Worm (Caenorhabditis elegans) whole organism, L1 larva: ENCODE measurements around the gene rpl-11.1.
"Not testable (repeated sequence)": the region's sequence is repeated elsewhere in the genome, so short reads cannot be mapped to it uniquely, and the experiment has no call there.

Experiments
- C04F5.9 ChIP-seq: sonication (generic microtip); optimal IDR thresholded peaks from 2 replicates; lab custom pipeline; 2016; ENCODE audit warnings: missing genetic modification characterization, missing compliant biosample characterization
- C16A3.4 ChIP-seq: fragments of 150-350 bp; optimal IDR thresholded peaks from 2 replicates; lab custom pipeline; 2014; ENCODE audit warnings: missing biosample characterization, missing genetic modification characterization
- C34B4.2 ChIP-seq: sonication (generic microtip); optimal IDR thresholded peaks from 2 replicates; lab custom pipeline; 2017; ENCODE audit warnings: mild to moderate bottlenecking, missing genetic modification characterization, missing compliant biosample characterization
- Y116A8C.19 ChIP-seq: sonication (generic microtip); optimal IDR thresholded peaks from 2 replicates; lab custom pipeline; 2016; ENCODE audit warnings: missing compliant biosample characterization, missing genetic modification characterization, borderline replicate concordance
- alr-1 ChIP-seq: fragments of 200-800 bp; sonication (Bioruptor generic); optimal IDR thresholded peaks from 2 replicates; lab custom pipeline; 2018; ENCODE audit warnings: borderline replicate concordance, mild to moderate bottlenecking, missing genetic modification characterization, missing compliant biosample characterization
- ama-1 ChIP-seq: fragments of 150-350 bp; optimal IDR thresholded peaks from 2 replicates; lab custom pipeline; 2014
- ceh-63 ChIP-seq: fragments of 200-800 bp; sonication (Bioruptor generic); optimal IDR thresholded peaks from 2 replicates; lab custom pipeline; 2018; ENCODE audit warnings: mild to moderate bottlenecking, missing genetic modification characterization, missing compliant biosample characterization
- dsc-1 ChIP-seq: sonication (generic microtip); optimal IDR thresholded peaks from 2 replicates; lab custom pipeline; 2016; ENCODE audit warnings: mild to moderate bottlenecking, missing genetic modification characterization, missing compliant biosample characterization
- efl-1 ChIP-seq, 4 experiments: fragments of 150-350 bp; optimal IDR thresholded peaks in 3 of 4; peaks in 1 of 4; 1 replicate in 1 of 4; 2 replicates in 3 of 4; lab custom pipeline; 2014; ENCODE audit warnings: missing biosample characterization in 2 of 4, missing genetic modification characterization in 2 of 4, missing genetic modification reagents in 2 of 4
- egl-13 ChIP-seq: sonication (generic microtip); optimal IDR thresholded peaks from 2 replicates; lab custom pipeline; 2016; ENCODE audit warnings: missing genotype, missing genetic modification reagents, missing genetic modification characterization, missing compliant biosample characterization
- elt-2 ChIP-seq: sonication (generic microtip); optimal IDR thresholded peaks from 2 replicates; lab custom pipeline; 2016; ENCODE audit warnings: missing genetic modification characterization, mild to moderate bottlenecking, inconsistent platforms, missing compliant biosample characterization, missing genetic modification reagents
- elt-3 ChIP-seq, 6 experiments: fragments of 150-350 bp in 1 of 6; sonication (generic microtip); optimal IDR thresholded peaks; 2 replicates each; lab custom pipeline; 2017 to 2018; ENCODE audit warnings: missing biosample characterization in 6 of 6, missing genetic modification characterization in 6 of 6, inconsistent platforms in 1 of 6
- fos-1 ChIP-seq: fragments of 150-350 bp; optimal IDR thresholded peaks from 2 replicates; lab custom pipeline; 2014; ENCODE audit warnings: missing biosample characterization, missing genetic modification characterization
- isw-1 ChIP-seq: fragments of 200-800 bp; sonication (Bioruptor generic); IDR thresholded peaks from 2 replicates; pipeline ENCODE4 v1.3.6; 2022; ENCODE audit warnings: missing genetic modification characterization, missing compliant biosample characterization
- jun-1 ChIP-seq: fragments of 150-350 bp; optimal IDR thresholded peaks from 2 replicates; lab custom pipeline; 2014; ENCODE audit warnings: missing biosample characterization, missing genetic modification reagents, missing genetic modification characterization
- lin-15B ChIP-seq: fragments of 150-350 bp; sonication (generic microtip); optimal IDR thresholded peaks from 3 replicates; lab custom pipeline; 2014; ENCODE audit warnings: missing biosample characterization, missing genetic modification characterization
- lin-35 ChIP-seq, 2 experiments: fragments of 150-350 bp; optimal IDR thresholded peaks; 2 replicates each; lab custom pipeline; 2014; ENCODE audit warnings: missing biosample characterization in 2 of 2, missing genetic modification characterization in 2 of 2, missing genetic modification reagents in 2 of 2
- lin-39 ChIP-seq: fragments of 150-350 bp; optimal IDR thresholded peaks from 2 replicates; lab custom pipeline; 2014; ENCODE audit warnings: missing biosample characterization, missing genetic modification reagents, missing genetic modification characterization
- lir-3 ChIP-seq: sonication (generic microtip); optimal IDR thresholded peaks from 2 replicates; lab custom pipeline; 2016; ENCODE audit warnings: mild to moderate bottlenecking, missing genetic modification characterization, moderate library complexity, missing compliant biosample characterization; ENCODE audit not compliant: poor library complexity
- lsy-2 ChIP-seq, 2 experiments: fragments of 150-350 bp; optimal IDR thresholded peaks; 2 replicates each; lab custom pipeline; 2014; ENCODE audit warnings: missing biosample characterization in 2 of 2, missing genetic modification characterization in 2 of 2
- mef-2 ChIP-seq: fragments of 150-350 bp; optimal IDR thresholded peaks from 2 replicates; lab custom pipeline; 2014; ENCODE audit warnings: missing biosample characterization, missing genetic modification characterization
- mep-1 ChIP-seq: fragments of 150-350 bp; optimal IDR thresholded peaks from 2 replicates; lab custom pipeline; 2014; ENCODE audit warnings: missing biosample characterization, missing genetic modification characterization
- nhr-12 ChIP-seq: sonication (generic microtip); optimal IDR thresholded peaks from 2 replicates; lab custom pipeline; 2017; ENCODE audit warnings: missing biosample characterization, missing genetic modification characterization
- nhr-19 ChIP-seq: fragments of 200-800 bp; sonication (Bioruptor generic); conservative IDR thresholded peaks from 2 replicates; pipeline ENCODE4 v1.3.6; 2022; ENCODE audit warnings: missing genetic modification characterization, missing compliant biosample characterization
- nhr-237 ChIP-seq: fragments of 150-350 bp; optimal IDR thresholded peaks from 2 replicates; lab custom pipeline; 2014; ENCODE audit warnings: missing biosample characterization, missing genetic modification characterization
- nhr-84 ChIP-seq: sonication (generic microtip); optimal IDR thresholded peaks from 2 replicates; lab custom pipeline; 2017; ENCODE audit warnings: missing biosample characterization, missing genetic modification characterization
- nhr-85 ChIP-seq: sonication (generic microtip); peaks from one replicate; lab custom pipeline; 2016; ENCODE audit warnings: missing genetic modification characterization, inconsistent platforms, missing compliant biosample characterization
- pqm-1 ChIP-seq: sonication (generic microtip); optimal IDR thresholded peaks from 3 replicates; lab custom pipeline; 2017; ENCODE audit warnings: missing biosample characterization, missing genetic modification characterization
- snpc-4 ChIP-seq: fragments of 150-350 bp; optimal IDR thresholded peaks from 2 replicates; lab custom pipeline; 2014; ENCODE audit warnings: missing biosample characterization, missing genetic modification characterization
- sup-37 ChIP-seq: fragments of 200-800 bp; sonication (Bioruptor generic); optimal IDR thresholded peaks from 2 replicates; lab custom pipeline; 2018; ENCODE audit warnings: mild to moderate bottlenecking, missing genetic modification characterization, missing compliant biosample characterization
- unc-130 ChIP-seq: fragments of 150-350 bp; optimal IDR thresholded peaks from 2 replicates; lab custom pipeline; 2017; ENCODE audit warnings: missing biosample characterization, missing genetic modification characterization, inconsistent platforms
- unc-30 ChIP-seq: sonication (generic microtip); optimal IDR thresholded peaks from 2 replicates; lab custom pipeline; 2017; ENCODE audit warnings: missing biosample characterization, missing genetic modification characterization
- unc-62 ChIP-seq: fragments of 150-350 bp; optimal IDR thresholded peaks from 2 replicates; lab custom pipeline; 2014; ENCODE audit warnings: missing biosample characterization, missing genetic modification reagents, missing genetic modification characterization
- unc-98 ChIP-seq: fragments of 200-800 bp; sonication (Bioruptor generic); IDR thresholded peaks from 2 replicates; pipeline ENCODE4 v1.3.6; 2022; ENCODE audit warnings: missing genetic modification characterization, missing compliant biosample characterization
- xbp-1 ChIP-seq: sonication (generic microtip); optimal IDR thresholded peaks from 2 replicates; lab custom pipeline; 2016; ENCODE audit warnings: missing genetic modification characterization, missing compliant biosample characterization
- zip-4 ChIP-seq: fragments of 200-800 bp; sonication (Bioruptor generic); optimal IDR thresholded peaks from 2 replicates; lab custom pipeline; 2018; ENCODE audit warnings: mild to moderate bottlenecking, missing genetic modification characterization, moderate library complexity, missing compliant biosample characterization
- ztf-11 ChIP-seq, 2 experiments: sonication (generic microtip); optimal IDR thresholded peaks; 2 replicates each; lab custom pipeline; 2016 to 2017; ENCODE audit warnings: missing genetic modification characterization in 2 of 2, missing biosample characterization in 1 of 2, missing compliant biosample characterization in 1 of 2
- ztf-4 ChIP-seq: fragments of 150-350 bp; optimal IDR thresholded peaks from 2 replicates; lab custom pipeline; 2014; ENCODE audit warnings: missing biosample characterization, missing genetic modification characterization

The rpl-11.1 gene

DNA sequence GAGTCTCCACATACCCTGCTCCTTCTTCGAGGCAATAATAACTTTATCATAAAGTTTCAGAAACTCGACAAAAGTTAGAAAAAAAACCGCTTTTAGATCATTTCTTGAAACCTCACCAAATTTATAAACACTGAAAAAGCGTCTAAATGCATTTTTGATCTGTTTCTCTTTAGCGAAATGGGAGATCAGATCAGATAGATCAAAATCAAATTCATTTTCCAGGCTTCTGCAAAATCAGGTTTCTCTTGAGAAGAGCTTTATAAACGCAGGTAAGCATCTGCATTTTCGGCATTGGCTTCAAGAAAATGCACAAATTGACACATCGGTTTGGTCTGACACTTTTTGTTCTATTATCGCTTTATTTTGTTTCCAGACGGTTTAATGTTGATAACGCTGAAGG, 13.5 kb downstream of the rpl-11.1 start, which contains the start of gene F40C5.1:
Gene F40C5.1, plus strand, starts transcription at position 301 of the 400 bp plus-strand sequence.
- TF ChIP-seq lir-3; sup-37; mef-2 (tag; lab: Kevin White, UChicago): not testable (repeated sequence)

ce11 chrV:3570695-3571094, 15.2 kb downstream of the rpl-11.1 start, which contains the start of gene F40C5.2:
Gene F40C5.2, plus strand, starts transcription at chrV:3570995.
- not testable (repeated sequence) for TF ChIP-seq snpc-4; unc-30 (tag; lab: Kevin White, UChicago); lsy-2 (tag; optimal IDR thresholded peaks at IDR 0.05; lab: Kevin White, UChicago)
- TF ChIP-seq, all 84 proteins: peak for 0; not testable (repeated sequence) for 84

DNA sequence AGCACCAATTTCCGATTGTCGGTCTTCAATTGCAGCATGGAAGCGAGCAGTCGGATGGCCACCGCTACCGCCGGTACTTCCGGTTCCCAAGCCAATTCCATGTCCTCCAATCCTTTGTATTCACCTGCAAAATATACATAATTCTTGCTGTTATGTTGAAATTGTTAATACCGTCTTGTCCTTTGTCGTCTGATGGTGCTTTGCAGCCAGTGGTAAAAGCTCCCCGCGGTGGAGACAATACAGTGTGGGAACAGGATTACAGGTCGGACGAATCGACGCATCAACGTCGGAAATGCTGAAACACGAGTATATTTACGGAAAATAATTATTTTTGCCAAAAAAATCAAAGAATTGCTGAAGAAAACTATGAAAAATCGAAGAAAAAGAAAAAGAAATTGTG, 21.5 kb downstream of the rpl-11.1 start, which contains the start of gene T24A6.17:
Gene T24A6.17, minus strand, starts transcription at position 101 of the 400 bp plus-strand sequence.
- not testable (repeated sequence) for TF ChIP-seq elt-3 (tag; optimal IDR thresholded peaks at IDR 0.05; lab: Kevin White, UChicago); ceh-63 (GFP tag; lab: Kevin White, UChicago); ztf-4

DNA sequence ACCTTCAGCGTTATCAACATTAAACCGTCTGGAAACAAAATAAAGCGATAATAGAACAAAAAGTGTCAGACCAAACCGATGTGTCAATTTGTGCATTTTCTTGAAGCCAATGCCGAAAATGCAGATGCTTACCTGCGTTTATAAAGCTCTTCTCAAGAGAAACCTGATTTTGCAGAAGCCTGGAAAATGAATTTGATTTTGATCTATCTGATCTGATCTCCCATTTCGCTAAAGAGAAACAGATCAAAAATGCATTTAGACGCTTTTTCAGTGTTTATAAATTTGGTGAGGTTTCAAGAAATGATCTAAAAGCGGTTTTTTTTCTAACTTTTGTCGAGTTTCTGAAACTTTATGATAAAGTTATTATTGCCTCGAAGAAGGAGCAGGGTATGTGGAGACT, 23.0 kb downstream of the rpl-11.1 start, which contains the start of gene T24A6.16:
Gene T24A6.16, minus strand, starts transcription at position 101 of the 400 bp plus-strand sequence.
- TF ChIP-seq snpc-4; C04F5.9 (tag; lab: Kevin White, UChicago); mep-1 (tag; lab: Kevin White, UChicago): not testable (repeated sequence)

ce11 chrV:3558744-3559143, 27.1 kb downstream of the rpl-11.1 start, which contains the start of gene T24A6.1:
Gene T24A6.1, plus strand, starts transcription at chrV:3559044.
- not testable (repeated sequence) for TF ChIP-seq isw-1 (GFP tag; lab: Robert Waterston, UW); jun-1 (tag; lab: Kevin White, UChicago); lin-39 (tag; lab: Kevin White, UChicago)

DNA sequence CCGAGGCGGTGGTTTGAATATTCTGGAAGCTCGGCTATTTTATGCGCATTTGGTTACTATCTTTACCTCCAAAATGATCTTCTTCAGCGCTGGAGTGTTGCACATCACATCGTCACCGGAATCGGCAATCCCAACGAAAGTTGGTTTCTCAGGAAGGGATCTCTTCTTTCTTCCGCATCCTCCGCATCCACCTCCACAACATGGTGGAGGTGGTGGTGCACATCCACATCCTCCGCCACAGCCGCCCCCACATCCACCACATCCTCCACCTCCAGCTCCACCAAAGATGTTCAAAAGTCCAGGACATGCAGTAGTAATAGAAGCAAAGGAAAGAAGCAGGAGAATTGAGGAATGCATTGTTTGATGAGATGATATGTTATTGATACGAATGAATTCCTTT, 28.4 kb downstream of the rpl-11.1 start, which contains the start of gene grl-31:
Gene grl-31, minus strand, starts transcription at position 357 of the 400 bp plus-strand sequence.
- TF ChIP-seq fos-1 (tag; lab: Kevin White, UChicago) (no peak), elt-2 (no peak), lin-35 (GFP tag; optimal IDR thresholded peaks at IDR 0.05; lab: Kevin White, UChicago) (no peak), ama-1 (no peak), C34B4.2 (tag; lab: Kevin White, UChicago) (no peak), nhr-19 (GFP tag; lab: Robert Waterston, UW) (no peak), Y116A8C.19 (tag; lab: Kevin White, UChicago) (no peak), unc-98 (GFP tag; lab: Robert Waterston, UW) (no peak), C16A3.4 (no peak), sup-37 (no peak), unc-62 (GFP tag; lab: Kevin White, UChicago) (no peak), nhr-85 (tag; lab: Kevin White, UChicago) (no peak), elt-3 (tag; optimal IDR thresholded peaks at IDR 0.05; lab: Kevin White, UChicago) (no peak), zip-4 (GFP tag; lab: Kevin White, UChicago) (no peak)

DNA sequence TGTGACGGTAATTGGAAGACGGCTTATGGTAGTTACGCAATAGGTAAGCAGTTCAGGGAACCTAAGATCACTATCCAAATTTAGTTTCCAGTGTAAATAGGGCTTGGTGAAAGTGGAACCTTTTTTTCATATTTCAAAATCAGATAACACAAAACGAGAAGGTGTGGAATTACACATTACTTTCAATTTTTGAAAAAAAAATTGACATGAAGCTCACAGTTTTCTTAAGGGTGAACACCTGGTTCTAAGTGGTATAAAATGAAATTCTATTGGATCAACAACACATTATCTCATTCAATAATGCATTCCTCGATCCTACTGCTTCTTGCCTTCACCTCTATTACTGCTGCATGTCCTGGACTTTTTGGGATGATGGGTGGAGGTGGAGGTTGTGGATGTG, 29.9 kb downstream of the rpl-11.1 start, which contains the start of gene grl-30:
Gene grl-30, plus strand, starts transcription at position 301 of the 400 bp plus-strand sequence.
- TF ChIP-seq unc-98 (GFP tag; lab: Robert Waterston, UW) (no peak), lin-15B (tag; lab: Kevin White, UChicago) (no peak), ztf-11 (tag; optimal IDR thresholded peaks at IDR 0.05; lab: Kevin White, UChicago) (no peak), alr-1 (no peak), jun-1 (tag; lab: Kevin White, UChicago) (no peak), pqm-1 (tag; lab: Kevin White, UChicago) (no peak), egl-13 (tag; lab: Kevin White, UChicago) (no peak), nhr-237 (no peak), unc-130 (tag; lab: Kevin White, UChicago) (no peak), dsc-1 (tag; lab: Kevin White, UChicago) (no peak), efl-1 (optimal IDR thresholded peaks at IDR 0.05; lab: Kevin White, UChicago) (no peak), efl-1 (GFP tag; optimal IDR thresholded peaks at IDR 0.05 in 1 of 2; lab: Kevin White, UChicago) (no peak), C16A3.4 (no peak), ama-1 (no peak), nhr-12 (tag; lab: Kevin White, UChicago) (no peak), Y116A8C.19 (tag; lab: Kevin White, UChicago) (no peak), nhr-84 (tag; lab: Kevin White, UChicago) (no peak), xbp-1 (no peak), fos-1 (tag; lab: Kevin White, UChicago) (no peak), elt-3 (tag; optimal IDR thresholded peaks at IDR 0.05; lab: Kevin White, UChicago) (no peak)
- TF ChIP-seq, all 84 proteins: peak for 0
